Worm (Caenorhabditis elegans) whole organism, L1 larva: Measurements from ENCODE around the gene amt-4.

Experiments
- C34B4.2 ChIP-seq: sonication (generic microtip); optimal IDR thresholded peaks from 2 replicates; lab custom pipeline; 2017; ENCODE audit warnings: mild to moderate bottlenecking, missing genetic modification characterization, missing compliant biosample characterization
- F16B12.6 ChIP-seq: fragments of 150-350 bp; optimal IDR thresholded peaks from 2 replicates; lab custom pipeline; 2014; ENCODE audit warnings: missing biosample characterization, missing genetic modification characterization
- aha-1 ChIP-seq: fragments of 150-350 bp; optimal IDR thresholded peaks from 2 replicates; lab custom pipeline; 2014; ENCODE audit warnings: missing biosample characterization, missing genetic modification characterization
- alr-1 ChIP-seq: fragments of 200-800 bp; sonication (Bioruptor generic); optimal IDR thresholded peaks from 2 replicates; lab custom pipeline; 2018; ENCODE audit warnings: borderline replicate concordance, mild to moderate bottlenecking, missing genetic modification characterization, missing compliant biosample characterization
- aly-2 ChIP-seq: fragments of 150-350 bp; optimal IDR thresholded peaks from 2 replicates; lab custom pipeline; 2014; ENCODE audit warnings: missing biosample characterization, missing genetic modification characterization
- blmp-1 ChIP-seq: fragments of 150-350 bp; optimal IDR thresholded peaks from 2 replicates; lab custom pipeline; 2014; ENCODE audit warnings: missing biosample characterization, missing genetic modification characterization
- ceh-63 ChIP-seq: fragments of 200-800 bp; sonication (Bioruptor generic); optimal IDR thresholded peaks from 2 replicates; lab custom pipeline; 2018; ENCODE audit warnings: mild to moderate bottlenecking, missing genetic modification characterization, missing compliant biosample characterization
- ceh-90 ChIP-seq: sonication (generic microtip); optimal IDR thresholded peaks from 2 replicates; lab custom pipeline; 2016; ENCODE audit warnings: missing genetic modification characterization, missing compliant biosample characterization
- efl-1 ChIP-seq, 4 experiments: fragments of 150-350 bp; optimal IDR thresholded peaks in 3 of 4; peaks in 1 of 4; 1 replicate in 1 of 4; 2 replicates in 3 of 4; lab custom pipeline; 2014; ENCODE audit warnings: missing biosample characterization in 2 of 4, missing genetic modification characterization in 2 of 4, missing genetic modification reagents in 2 of 4
- egl-27 ChIP-seq, 2 experiments: fragments of 150-350 bp in 1 of 2; sonication (generic microtip); optimal IDR thresholded peaks; 3 replicates each; lab custom pipeline; 2017 to 2018; ENCODE audit warnings: missing biosample characterization in 2 of 2, missing genetic modification characterization in 2 of 2, missing genetic modification reagents in 2 of 2
- elt-2 ChIP-seq: sonication (generic microtip); optimal IDR thresholded peaks from 2 replicates; lab custom pipeline; 2016; ENCODE audit warnings: missing genetic modification characterization, mild to moderate bottlenecking, inconsistent platforms, missing compliant biosample characterization, missing genetic modification reagents
- elt-3 ChIP-seq, 6 experiments: fragments of 150-350 bp in 1 of 6; sonication (generic microtip); optimal IDR thresholded peaks; 2 replicates each; lab custom pipeline; 2017 to 2018; ENCODE audit warnings: missing biosample characterization in 6 of 6, missing genetic modification characterization in 6 of 6, inconsistent platforms in 1 of 6
- ets-5 ChIP-seq: fragments of 200-800 bp; sonication (Bioruptor generic); IDR thresholded peaks from 2 replicates; pipeline ENCODE4 v1.3.6; 2022; ENCODE audit warnings: missing genetic modification characterization, missing compliant biosample characterization
- fkh-4 ChIP-seq: sonication (generic microtip); optimal IDR thresholded peaks from 2 replicates; lab custom pipeline; 2016; ENCODE audit warnings: missing compliant biosample characterization, missing genetic modification characterization, borderline replicate concordance
- fkh-8 ChIP-seq: sonication (generic microtip); optimal IDR thresholded peaks from 2 replicates; lab custom pipeline; 2016; ENCODE audit warnings: mild to moderate bottlenecking, missing genetic modification characterization, missing compliant biosample characterization
- grh-1 ChIP-seq: fragments of 200-800 bp; sonication (Bioruptor generic); IDR thresholded peaks from 2 replicates; pipeline ENCODE4 v1.3.6; 2022; ENCODE audit warnings: missing genetic modification reagents, missing genetic modification characterization, missing compliant biosample characterization
- jun-1 ChIP-seq: fragments of 150-350 bp; optimal IDR thresholded peaks from 2 replicates; lab custom pipeline; 2014; ENCODE audit warnings: missing biosample characterization, missing genetic modification reagents, missing genetic modification characterization
- lin-14 ChIP-seq: fragments of 200-800 bp; sonication (Bioruptor generic); optimal IDR thresholded peaks from 2 replicates; lab custom pipeline; 2018; ENCODE audit warnings: mild to moderate bottlenecking, missing genetic modification characterization, moderate library complexity, missing compliant biosample characterization
- lin-35 ChIP-seq, 2 experiments: fragments of 150-350 bp; optimal IDR thresholded peaks; 2 replicates each; lab custom pipeline; 2014; ENCODE audit warnings: missing biosample characterization in 2 of 2, missing genetic modification characterization in 2 of 2, missing genetic modification reagents in 2 of 2
- lin-39 ChIP-seq: fragments of 150-350 bp; optimal IDR thresholded peaks from 2 replicates; lab custom pipeline; 2014; ENCODE audit warnings: missing biosample characterization, missing genetic modification reagents, missing genetic modification characterization
- lir-3 ChIP-seq: sonication (generic microtip); optimal IDR thresholded peaks from 2 replicates; lab custom pipeline; 2016; ENCODE audit warnings: mild to moderate bottlenecking, missing genetic modification characterization, moderate library complexity, missing compliant biosample characterization; ENCODE audit not compliant: poor library complexity
- mdl-1 ChIP-seq, 2 experiments: fragments of 150-350 bp; optimal IDR thresholded peaks; 2 replicates each; lab custom pipeline; 2014 to 2017; ENCODE audit warnings: missing biosample characterization in 2 of 2, missing genetic modification characterization in 2 of 2, inconsistent platforms in 1 of 2
- mep-1 ChIP-seq: fragments of 150-350 bp; optimal IDR thresholded peaks from 2 replicates; lab custom pipeline; 2014; ENCODE audit warnings: missing biosample characterization, missing genetic modification characterization
- nhr-19 ChIP-seq: fragments of 200-800 bp; sonication (Bioruptor generic); conservative IDR thresholded peaks from 2 replicates; pipeline ENCODE4 v1.3.6; 2022; ENCODE audit warnings: missing genetic modification characterization, missing compliant biosample characterization
- nhr-20 ChIP-seq: sonication (generic microtip); optimal IDR thresholded peaks from 2 replicates; lab custom pipeline; 2016; ENCODE audit warnings: mild to moderate bottlenecking, missing genetic modification characterization, missing compliant biosample characterization
- nhr-237 ChIP-seq: fragments of 150-350 bp; optimal IDR thresholded peaks from 2 replicates; lab custom pipeline; 2014; ENCODE audit warnings: missing biosample characterization, missing genetic modification characterization
- nhr-47 ChIP-seq: sonication (generic microtip); optimal IDR thresholded peaks from 2 replicates; lab custom pipeline; 2016; ENCODE audit warnings: mild to moderate bottlenecking, missing genetic modification characterization, moderate library complexity, missing compliant biosample characterization
- nhr-71 ChIP-seq: sonication (generic microtip); optimal IDR thresholded peaks from 2 replicates; lab custom pipeline; 2016; ENCODE audit warnings: mild to moderate bottlenecking, missing genetic modification characterization, moderate library complexity, missing compliant biosample characterization
- nhr-76 ChIP-seq: sonication (generic microtip); optimal IDR thresholded peaks from 2 replicates; lab custom pipeline; 2017; ENCODE audit warnings: missing biosample characterization, missing genetic modification characterization
- nhr-85 ChIP-seq: sonication (generic microtip); peaks from one replicate; lab custom pipeline; 2016; ENCODE audit warnings: missing genetic modification characterization, inconsistent platforms, missing compliant biosample characterization
- nhr-90 ChIP-seq: sonication (generic microtip); optimal IDR thresholded peaks from 2 replicates; lab custom pipeline; 2016; ENCODE audit warnings: mild to moderate bottlenecking, missing genetic modification characterization, missing compliant biosample characterization; ENCODE audit not compliant: poor library complexity
- pqm-1 ChIP-seq: sonication (generic microtip); optimal IDR thresholded peaks from 3 replicates; lab custom pipeline; 2017; ENCODE audit warnings: missing biosample characterization, missing genetic modification characterization
- rnt-1 ChIP-seq: sonication (generic microtip); optimal IDR thresholded peaks from 2 replicates; lab custom pipeline; 2016; ENCODE audit warnings: mild to moderate bottlenecking, missing genetic modification characterization, moderate library complexity, missing compliant biosample characterization
- skn-1 ChIP-seq: fragments of 150-350 bp; optimal IDR thresholded peaks from 2 replicates; lab custom pipeline; 2014; ENCODE audit warnings: missing biosample characterization, missing genetic modification characterization
- snu-23 ChIP-seq: sonication (generic microtip); optimal IDR thresholded peaks from 2 replicates; lab custom pipeline; 2016; ENCODE audit warnings: missing genetic modification characterization, missing compliant biosample characterization
- swsn-7 ChIP-seq: sonication (generic microtip); optimal IDR thresholded peaks from 2 replicates; lab custom pipeline; 2016; ENCODE audit warnings: missing genetic modification characterization, missing compliant biosample characterization
- tbx-2 ChIP-seq: sonication (generic microtip); optimal IDR thresholded peaks from 2 replicates; lab custom pipeline; 2016; ENCODE audit warnings: missing genetic modification characterization, missing compliant biosample characterization
- unc-130 ChIP-seq: fragments of 150-350 bp; optimal IDR thresholded peaks from 2 replicates; lab custom pipeline; 2017; ENCODE audit warnings: missing biosample characterization, missing genetic modification characterization, inconsistent platforms
- vab-15 ChIP-seq: sonication (generic microtip); optimal IDR thresholded peaks from 2 replicates; lab custom pipeline; 2017; ENCODE audit warnings: missing genotype, mild to moderate bottlenecking, missing genetic modification characterization, missing compliant biosample characterization
- xbp-1 ChIP-seq: sonication (generic microtip); optimal IDR thresholded peaks from 2 replicates; lab custom pipeline; 2016; ENCODE audit warnings: missing genetic modification characterization, missing compliant biosample characterization
- zip-4 ChIP-seq: fragments of 200-800 bp; sonication (Bioruptor generic); optimal IDR thresholded peaks from 2 replicates; lab custom pipeline; 2018; ENCODE audit warnings: mild to moderate bottlenecking, missing genetic modification characterization, moderate library complexity, missing compliant biosample characterization
- ztf-4 ChIP-seq: fragments of 150-350 bp; optimal IDR thresholded peaks from 2 replicates; lab custom pipeline; 2014; ENCODE audit warnings: missing biosample characterization, missing genetic modification characterization

Gene amt-4

ce11 chrX:4519968-4520367, 45.1 kb upstream of the amt-4 start:
- TF ChIP-seq unc-130 (tag; lab: Kevin White, UChicago) (no peak), nhr-71 (tag; lab: Kevin White, UChicago) (peak; percentile 16), mep-1 (tag; lab: Kevin White, UChicago) (peak; percentile 33), C34B4.2 (tag; lab: Kevin White, UChicago) (no peak), ztf-4 (tag; lab: Kevin White, UChicago) (peak; percentile 5), lir-3 (no peak), nhr-85 (tag; lab: Kevin White, UChicago) (peak; percentile 74), elt-3 (tag; optimal IDR thresholded peaks at IDR 0.05; lab: Kevin White, UChicago) (peak in 3 of 6 experiments; percentile 26 to 72 (median 41)), nhr-237 (no peak), nhr-20 (peak; percentile 36), lin-14 (GFP tag; lab: Kevin White, UChicago) (peak; percentile 67), rnt-1 (no peak), alr-1 (tag; lab: Kevin White, UChicago) (no peak), elt-2 (tag; lab: Kevin White, UChicago) (no peak), fkh-4 (tag; lab: Kevin White, UChicago) (no peak), mdl-1 (tag; optimal IDR thresholded peaks at IDR 0.05; lab: Kevin White, UChicago) (no peak), efl-1 (optimal IDR thresholded peaks at IDR 0.05; lab: Kevin White, UChicago) (no peak), efl-1 (GFP tag; optimal IDR thresholded peaks at IDR 0.05 in 1 of 2; lab: Kevin White, UChicago) (no peak), jun-1 (tag; lab: Kevin White, UChicago) (no peak), egl-27 (tag; optimal IDR thresholded peaks at IDR 0.05; lab: Kevin White, UChicago) (peak in 1 of 2 experiments; percentile 25), blmp-1 (tag; lab: Kevin White, UChicago) (peak; percentile 98), lin-35 (GFP tag; optimal IDR thresholded peaks at IDR 0.05; lab: Kevin White, UChicago) (peak in 1 of 2 experiments; percentile 19), grh-1 (peak; percentile 55), snu-23 (GFP tag; lab: Kevin White, UChicago) (peak; percentile 31), vab-15 (tag; lab: Kevin White, UChicago) (no peak), xbp-1 (tag; lab: Kevin White, UChicago) (peak; percentile 97)
- TF ChIP-seq, all 84 proteins: peak for 13

ce11 chrX:4521166-4521565, 43.9 kb upstream of the amt-4 start:
- TF ChIP-seq lin-14 (GFP tag; lab: Kevin White, UChicago) (peak; percentile 29), nhr-19 (GFP tag; lab: Robert Waterston, UW) (no peak), elt-3 (tag; optimal IDR thresholded peaks at IDR 0.05; lab: Kevin White, UChicago) (peak in 1 of 6 experiments; percentile 15)

- TF ChIP-seq F16B12.6 (tag; lab: Kevin White, UChicago), result no peak
- TF ChIP-seq nhr-47, result peak; percentile 43
- TF ChIP-seq blmp-1 (tag; lab: Kevin White, UChicago), result peak; percentile 83
- peak; percentile 26 for TF ChIP-seq mep-1 (tag; lab: Kevin White, UChicago)
- TF ChIP-seq lin-39, result no peak
- TF ChIP-seq mdl-1 (tag; optimal IDR thresholded peaks at IDR 0.05; lab: Kevin White, UChicago), result peak in 1 of 2 experiments; percentile 19
- TF ChIP-seq elt-3 (tag; optimal IDR thresholded peaks at IDR 0.05; lab: Kevin White, UChicago), result peak in 2 of 6 experiments; percentile 19 to 61
- TF ChIP-seq egl-27 (tag; optimal IDR thresholded peaks at IDR 0.05; lab: Kevin White, UChicago), result no peak
- TF ChIP-seq snu-23 (GFP tag; lab: Kevin White, UChicago), result peak; percentile 38
- no peak for TF ChIP-seq unc-130 (tag; lab: Kevin White, UChicago)
- TF ChIP-seq nhr-71 (tag; lab: Kevin White, UChicago), result peak; percentile 44
- TF ChIP-seq xbp-1 (tag; lab: Kevin White, UChicago), result peak; percentile 86
- no peak for TF ChIP-seq pqm-1 (tag; lab: Kevin White, UChicago)
- peak; percentile 31 for TF ChIP-seq swsn-7 (tag; lab: Kevin White, UChicago)
- TF ChIP-seq nhr-90 (tag; lab: Kevin White, UChicago), result peak; percentile 30
- TF ChIP-seq ceh-63 (GFP tag; lab: Kevin White, UChicago), result no peak
- TF ChIP-seq aha-1 (tag; lab: Kevin White, UChicago), result no peak
- no peak for TF ChIP-seq aly-2
- TF ChIP-seq tbx-2 (tag; lab: Kevin White, UChicago), result no peak
- no peak for TF ChIP-seq fkh-4 (tag; lab: Kevin White, UChicago)
- no peak for TF ChIP-seq lin-35 (GFP tag; optimal IDR thresholded peaks at IDR 0.05; lab: Kevin White, UChicago)
- TF ChIP-seq zip-4 (GFP tag; lab: Kevin White, UChicago), result peak; percentile 61
- TF ChIP-seq skn-1 (tag; lab: Kevin White, UChicago), result peak; percentile 54
- no peak for TF ChIP-seq ets-5 (GFP tag; lab: Robert Waterston, UW)
- TF ChIP-seq fkh-8 (tag; lab: Kevin White, UChicago), result peak; percentile 19
- TF ChIP-seq nhr-85 (tag; lab: Kevin White, UChicago), result peak; percentile 90
- no peak for TF ChIP-seq ceh-90 (tag; lab: Kevin White, UChicago)
- TF ChIP-seq nhr-20, result peak; percentile 28
- TF ChIP-seq lin-14 (GFP tag; lab: Kevin White, UChicago), result peak; percentile 50
- TF ChIP-seq nhr-76 (tag; lab: Kevin White, UChicago), result no peak
- TF ChIP-seq lir-3, result no peak
Observed at ce11 chrX:4521837-4522816, 43.0 kb upstream of the amt-4 start, which contains the start of gene C07A12.7. Gene C07A12.7 (minus strand): TSS chrX:4522144.
